Fruit fly (Drosophila melanogaster) whole organism, prepupa: ENCODE results near the gene sofe.

Experiments
- Blimp-1 ChIP-seq: fragments of 200-800 bp; sonication (Bioruptor generic); optimal IDR thresholded peaks from 3 replicates; lab custom pipeline; 2017; ENCODE audit warnings: missing biosample characterization, missing genetic modification characterization, mild to moderate bottlenecking, moderate library complexity, missing genetic modification reagents
- CG10631 ChIP-seq: fragments of 200-800 bp; sonication (Bioruptor generic); optimal IDR thresholded peaks from 2 replicates; lab custom pipeline; 2016; ENCODE audit warnings: missing biosample characterization, missing genetic modification characterization
- CG10669 ChIP-seq: fragments of 200-800 bp; sonication (Bioruptor generic); optimal IDR thresholded peaks from 3 replicates; lab custom pipeline; 2018; ENCODE audit warnings: missing biosample characterization, mild to moderate bottlenecking, missing genetic modification characterization, moderate library complexity
- CG11902 ChIP-seq: fragments of 200-800 bp; sonication (Bioruptor generic); optimal IDR thresholded peaks from 3 replicates; lab custom pipeline; 2016; ENCODE audit warnings: missing biosample characterization, missing genetic modification characterization
- CG3032 ChIP-seq: fragments of 200-800 bp; optimal IDR thresholded peaks from 2 replicates; lab custom pipeline; 2019; ENCODE audit warnings: missing biosample characterization, mild to moderate bottlenecking, missing genetic modification characterization, moderate library complexity
- CG32006 ChIP-seq: fragments of 200-800 bp; sonication (Bioruptor generic); optimal IDR thresholded peaks from 3 replicates; lab custom pipeline; 2017; ENCODE audit warnings: missing biosample characterization, mild to moderate bottlenecking, missing genetic modification characterization
- CG3919 ChIP-seq: fragments of 200-800 bp; sonication (Bioruptor generic); optimal IDR thresholded peaks from 3 replicates; lab custom pipeline; 2016; ENCODE audit warnings: missing biosample characterization, missing genetic modification characterization
- CG4318 ChIP-seq: fragments of 200-800 bp; sonication (Bioruptor generic); optimal IDR thresholded peaks from 3 replicates; lab custom pipeline; 2017; ENCODE audit warnings: missing biosample characterization, mild to moderate bottlenecking, missing genetic modification characterization
- CG6163 ChIP-seq: fragments of 200-800 bp; sonication (Bioruptor generic); IDR thresholded peaks from 3 replicates; pipeline ENCODE4 v1.3.6; 2022; ENCODE audit warnings: missing biosample characterization, missing genetic modification characterization
- CG6276 ChIP-seq: fragments of 200-800 bp; sonication (Bioruptor generic); optimal IDR thresholded peaks from 2 replicates; lab custom pipeline; 2017; ENCODE audit warnings: missing biosample characterization, mild to moderate bottlenecking, missing genetic modification characterization
- CG6808 ChIP-seq: fragments of 200-800 bp; sonication (Bioruptor generic); optimal IDR thresholded peaks from 3 replicates; lab custom pipeline; 2017; ENCODE audit warnings: missing biosample characterization, missing genetic modification characterization, mild to moderate bottlenecking, moderate library complexity, missing genetic modification reagents
- CG6854 ChIP-seq: fragments of 200-800 bp; sonication (Bioruptor generic); optimal IDR thresholded peaks from 2 replicates; lab custom pipeline; 2017; ENCODE audit warnings: missing biosample characterization, mild to moderate bottlenecking, missing genetic modification characterization
- CG7368 ChIP-seq: fragments of 200-800 bp; sonication (Bioruptor generic); optimal IDR thresholded peaks from 3 replicates; lab custom pipeline; 2016; ENCODE audit warnings: missing biosample characterization, missing genetic modification characterization
- CG8119 ChIP-seq: fragments of 200-800 bp; sonication (Bioruptor generic); IDR thresholded peaks from 3 replicates; pipeline ENCODE4 v1.3.6; 2022; ENCODE audit warnings: missing biosample characterization, missing genetic modification characterization
- CG8632 ChIP-seq: fragments of 200-800 bp; sonication (Bioruptor generic); optimal IDR thresholded peaks from 3 replicates; lab custom pipeline; 2016; ENCODE audit warnings: missing biosample characterization, missing genetic modification characterization
- CG9139 ChIP-seq: fragments of 200-800 bp; sonication (Bioruptor generic); optimal IDR thresholded peaks from 3 replicates; lab custom pipeline; 2017; ENCODE audit warnings: missing biosample characterization, mild to moderate bottlenecking, missing genetic modification characterization
- Eip75B ChIP-seq: fragments of 200-800 bp; sonication (Bioruptor generic); optimal IDR thresholded peaks from 3 replicates; lab custom pipeline; 2016; ENCODE audit warnings: missing biosample characterization, missing genetic modification characterization
- Eip78C ChIP-seq: fragments of 200-800 bp; sonication (Bioruptor generic); peaks from one replicate; lab custom pipeline; 2016; ENCODE audit warnings: missing biosample characterization, missing genetic modification characterization
- Eip93F ChIP-seq: fragments of 200-800 bp; sonication (Bioruptor generic); optimal IDR thresholded peaks from 2 replicates; lab custom pipeline; 2016; ENCODE audit warnings: missing biosample characterization, mild to moderate bottlenecking, missing genetic modification characterization
- Ets21C ChIP-seq: fragments of 200-800 bp; sonication (Bioruptor generic); optimal IDR thresholded peaks from 3 replicates; lab custom pipeline; 2016; ENCODE audit warnings: missing biosample characterization, missing genetic modification characterization
- Ets96B ChIP-seq: fragments of 200-800 bp; optimal IDR thresholded peaks from 2 replicates; lab custom pipeline; 2019; ENCODE audit warnings: missing biosample characterization, mild to moderate bottlenecking, missing genetic modification characterization, moderate library complexity
- Gug ChIP-seq: fragments of 200-800 bp; sonication (Bioruptor generic); IDR thresholded peaks from 2 replicates; pipeline ENCODE4 v1.3.6; 2022; ENCODE audit warnings: missing biosample characterization, missing genetic modification characterization
- Hr38 ChIP-seq: sonication (Bioruptor generic); optimal IDR thresholded peaks from 2 replicates; lab custom pipeline; 2016; ENCODE audit warnings: missing biosample characterization, missing genetic modification characterization
- Hr39 ChIP-seq: fragments of 200-800 bp; sonication (Bioruptor generic); optimal IDR thresholded peaks from 2 replicates; lab custom pipeline; 2016; ENCODE audit warnings: missing biosample characterization, missing genetic modification characterization
- Hr4 ChIP-seq: fragments of 200-800 bp; sonication (Bioruptor generic); optimal IDR thresholded peaks from 3 replicates; lab custom pipeline; 2016; ENCODE audit warnings: missing biosample characterization, missing genetic modification characterization
- OdsH ChIP-seq: fragments of 200-800 bp; sonication (Bioruptor generic); optimal IDR thresholded peaks from 3 replicates; lab custom pipeline; 2016; ENCODE audit warnings: missing biosample characterization, missing genetic modification characterization
- Sox102F ChIP-seq: fragments of 200-800 bp; sonication (Bioruptor generic); optimal IDR thresholded peaks from 2 replicates; lab custom pipeline; 2016; ENCODE audit warnings: missing biosample characterization, mild to moderate bottlenecking, missing genetic modification characterization
- Sox15 ChIP-seq: fragments of 200-800 bp; sonication (Bioruptor generic); optimal IDR thresholded peaks from 3 replicates; lab custom pipeline; 2016; ENCODE audit warnings: missing biosample characterization, missing genetic modification characterization
- achi ChIP-seq: fragments of 200-800 bp; sonication (Bioruptor generic); optimal IDR thresholded peaks from 3 replicates; lab custom pipeline; 2016; ENCODE audit warnings: missing biosample characterization, missing genetic modification characterization
- acj6 ChIP-seq: fragments of 200-800 bp; sonication (Bioruptor generic); optimal IDR thresholded peaks from 3 replicates; lab custom pipeline; 2016; ENCODE audit warnings: missing biosample characterization, missing genetic modification characterization
- dac ChIP-seq: fragments of 200-800 bp; sonication (Bioruptor generic); optimal IDR thresholded peaks from 2 replicates; lab custom pipeline; 2017; ENCODE audit warnings: missing biosample characterization, mild to moderate bottlenecking, missing genetic modification characterization
- dsx ChIP-seq: fragments of 200-800 bp; optimal IDR thresholded peaks from 3 replicates; lab custom pipeline; 2019; ENCODE audit warnings: missing biosample characterization, mild to moderate bottlenecking, missing genetic modification characterization, moderate library complexity; ENCODE audit not compliant: poor library complexity, severe bottlenecking
- eg ChIP-seq: fragments of 200-800 bp; sonication (Bioruptor generic); IDR thresholded peaks from 3 replicates; pipeline ENCODE4 v1.3.6; 2022; ENCODE audit warnings: missing biosample characterization, missing genetic modification characterization
- fd59A ChIP-seq: fragments of 200-800 bp; sonication (Bioruptor generic); optimal IDR thresholded peaks from 2 replicates; lab custom pipeline; 2017; ENCODE audit warnings: missing biosample characterization, mild to moderate bottlenecking, missing genetic modification characterization, missing genetic modification reagents
- fd85E ChIP-seq: fragments of 200-800 bp; sonication (Bioruptor generic); optimal IDR thresholded peaks from 3 replicates; lab custom pipeline; 2016; ENCODE audit warnings: missing biosample characterization, missing genetic modification characterization
- fkh ChIP-seq: fragments of 200-800 bp; sonication (Bioruptor generic); optimal IDR thresholded peaks from 3 replicates; lab custom pipeline; 2017; ENCODE audit warnings: missing biosample characterization, mild to moderate bottlenecking, missing genetic modification characterization, moderate library complexity
- lz ChIP-seq: fragments of 200-800 bp; sonication (Bioruptor generic); optimal IDR thresholded peaks from 3 replicates; lab custom pipeline; 2016; ENCODE audit warnings: missing biosample characterization, missing genetic modification characterization
- net ChIP-seq: fragments of 200-800 bp; sonication (Bioruptor generic); optimal IDR thresholded peaks from 3 replicates; lab custom pipeline; 2016; ENCODE audit warnings: missing biosample characterization, missing genetic modification characterization
- salr ChIP-seq, 2 experiments: fragments of 200-800 bp; sonication (Bioruptor generic); optimal IDR thresholded peaks; 3 replicates each; lab custom pipeline; 2016 to 2018; ENCODE audit warnings: missing biosample characterization in 2 of 2, missing genetic modification characterization in 2 of 2, mild to moderate bottlenecking in 1 of 2
- ss ChIP-seq, 2 experiments: fragments of 200-800 bp; sonication (Bioruptor generic); optimal IDR thresholded peaks; 2 replicates in 1 of 2; 3 replicates in 1 of 2; lab custom pipeline; 2017 to 2018; ENCODE audit warnings: mild to moderate bottlenecking in 2 of 2, missing biosample characterization in 2 of 2, missing genetic modification characterization in 2 of 2, moderate library complexity in 1 of 2
- svp ChIP-seq: fragments of 200-800 bp; sonication (Bioruptor generic); peaks from one replicate; lab custom pipeline; 2016; ENCODE audit warnings: missing biosample characterization, missing genetic modification characterization
- topi ChIP-seq: fragments of 200-800 bp; sonication (Bioruptor generic); optimal IDR thresholded peaks from 3 replicates; lab custom pipeline; 2016; ENCODE audit warnings: missing biosample characterization, missing genetic modification characterization
- vri ChIP-seq: fragments of 200-800 bp; sonication (Bioruptor generic); optimal IDR thresholded peaks from 3 replicates; lab custom pipeline; 2016; ENCODE audit warnings: missing biosample characterization, mild to moderate bottlenecking, missing genetic modification characterization

The sofe gene

DNA sequence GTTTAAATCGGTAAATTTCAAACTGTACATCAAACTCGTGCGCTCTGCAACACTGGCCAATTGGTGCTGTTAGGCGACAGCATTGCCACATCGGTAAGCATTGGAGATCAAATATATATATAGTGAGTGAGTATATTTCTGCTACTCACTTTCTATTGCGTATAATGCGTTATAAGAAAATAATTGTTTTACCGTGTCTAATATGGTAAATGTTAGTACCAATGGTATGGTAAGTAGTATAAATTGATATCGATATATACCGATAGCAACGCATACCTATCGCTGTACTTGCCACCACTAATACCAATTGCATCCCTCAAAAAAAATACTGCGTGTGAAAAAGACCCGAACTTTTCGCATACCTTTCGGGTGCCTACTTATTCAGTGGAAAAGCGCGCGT is at the start of gene sofe, which contains the start of gene CG2186 (continued):
- TF ChIP-seq Gug (peak; percentile 34; the same call in 1 of the 2 replicates), Sox15 (GFP tag; lab: Kevin White, UChicago) (no peak), fd59A (GFP tag; lab: Kevin White, UChicago) (no peak), CG9139 (GFP tag; lab: Kevin White, UChicago) (no peak), lz (GFP tag; lab: Kevin White, UChicago) (peak; percentile 56), Eip75B (GFP tag; lab: Kevin White, UChicago) (no peak), Hr39 (GFP tag; lab: Kevin White, UChicago) (peak; percentile 47)

DNA sequence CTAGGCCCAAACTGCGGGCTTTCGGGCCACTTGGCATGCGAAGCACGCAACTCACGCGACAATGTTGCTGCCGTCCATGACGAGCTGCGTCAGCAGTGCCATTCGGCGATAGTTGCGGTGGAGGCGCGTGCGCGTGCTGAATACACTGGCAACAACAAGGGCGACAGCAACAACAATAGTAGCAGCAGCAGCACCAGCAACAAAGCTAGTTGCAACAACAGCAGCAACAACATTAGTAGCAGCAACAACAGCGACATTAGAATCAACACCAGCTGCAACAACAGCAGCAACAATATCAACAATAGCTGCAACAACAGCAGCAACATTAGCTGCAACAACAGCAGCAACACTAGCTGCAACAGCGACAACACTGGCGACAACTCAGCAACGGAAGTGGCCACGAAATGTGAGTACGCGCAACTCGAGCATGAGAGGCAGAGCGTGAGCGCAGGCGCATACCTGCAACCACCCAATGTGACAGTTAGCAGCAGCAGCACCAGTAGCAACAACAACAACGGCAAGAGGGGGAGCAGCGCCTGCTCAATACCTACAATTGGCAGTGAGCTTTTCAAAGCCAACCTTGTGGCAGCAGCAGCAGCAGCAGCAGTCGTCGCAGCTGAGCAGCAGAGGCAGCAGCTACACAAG is 49.1 kb upstream of the sofe start:
- TF ChIP-seq CG10631 (GFP tag; lab: Kevin White, UChicago) (no peak), ss (GFP tag; optimal IDR thresholded peaks at IDR 0.05; lab: Kevin White, UChicago) (peak in 1 of 2 experiments; percentile 1), CG4318 (no peak), CG6808 (GFP tag; lab: Kevin White, UChicago) (no peak)

DNA sequence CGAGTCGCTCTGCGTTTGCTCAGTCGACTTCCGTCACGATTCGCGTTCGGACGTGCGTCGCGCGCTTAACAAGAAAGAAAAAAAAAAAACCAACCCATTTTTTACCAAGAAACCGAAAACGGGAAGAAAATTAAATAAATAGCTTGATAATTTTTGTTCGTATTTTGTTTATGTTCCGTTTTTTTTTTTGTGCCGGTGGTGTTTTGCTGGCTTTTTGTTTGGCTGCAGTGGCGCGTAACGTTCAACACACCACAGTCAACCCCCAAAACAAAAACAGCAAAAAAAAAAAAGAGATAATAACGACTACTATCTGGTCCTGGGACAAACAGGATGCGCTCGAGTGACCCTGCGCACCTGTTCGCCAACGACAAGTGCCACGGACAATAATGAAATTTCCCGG is 48.3 kb upstream of the sofe start, which contains the start of gene CG43901:
TSS of gene CG43901 (plus strand) at position 301 of the 400 bp plus-strand sequence.
- TF ChIP-seq CG3032 (tag; lab: Kevin White, UChicago) (no peak), fd85E (GFP tag; lab: Kevin White, UChicago) (no peak), salr (GFP tag; optimal IDR thresholded peaks at IDR 0.05; lab: Kevin White, UChicago) (no peak), CG32006 (no peak), Hr38 (GFP tag; lab: Kevin White, UChicago) (no peak), Ets21C (no peak), Gug (no peak), Eip78C (GFP tag; lab: Kevin White, UChicago) (no peak), Sox102F (GFP tag; lab: Kevin White, UChicago) (no peak), CG10669 (GFP tag; lab: Kevin White, UChicago) (no peak), fkh (no peak), CG11902 (GFP tag; lab: Kevin White, UChicago) (no peak), Eip93F (GFP tag; lab: Kevin White, UChicago) (no peak), Sox15 (GFP tag; lab: Kevin White, UChicago) (no peak)

DNA sequence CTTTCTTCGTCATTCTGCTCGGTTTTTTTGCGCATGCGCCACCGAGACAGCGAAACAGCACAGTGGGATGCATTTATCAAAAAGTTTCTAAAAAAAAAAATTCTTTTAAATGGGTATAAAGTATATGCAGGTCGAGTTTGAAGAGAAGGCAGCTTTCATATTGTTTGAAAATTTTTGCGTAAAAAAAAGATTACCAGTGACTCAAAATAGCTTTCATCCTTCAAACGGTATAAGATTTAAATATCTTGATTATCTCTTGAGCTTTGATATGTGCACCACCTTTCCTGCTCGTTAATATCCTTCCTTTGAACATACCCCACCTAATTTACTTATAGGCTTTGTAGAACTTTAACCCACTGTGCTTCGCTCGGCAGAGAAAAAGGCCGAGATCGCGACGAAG is 47.8 kb upstream of the sofe start:
- TF ChIP-seq acj6 (GFP tag; lab: Kevin White, UChicago) = peak; percentile 16
- no peak for TF ChIP-seq Sox15 (GFP tag; lab: Kevin White, UChicago)
- TF ChIP-seq Hr4 (GFP tag; lab: Kevin White, UChicago) = peak; percentile 20
- TF ChIP-seq ss (GFP tag; optimal IDR thresholded peaks at IDR 0.05; lab: Kevin White, UChicago) = no peak
- TF ChIP-seq Hr38 (GFP tag; lab: Kevin White, UChicago) = no peak
- no peak for TF ChIP-seq CG11902 (GFP tag; lab: Kevin White, UChicago)
- no peak for TF ChIP-seq Ets96B (tag; lab: Kevin White, UChicago)
- no peak for TF ChIP-seq CG6808 (GFP tag; lab: Kevin White, UChicago)
- no peak for TF ChIP-seq dac (GFP tag; lab: Kevin White, UChicago)
- TF ChIP-seq CG3032 (tag; lab: Kevin White, UChicago) = no peak
- TF ChIP-seq CG6163 (GFP tag; lab: Robert Waterston, UW) = peak; percentile 28; the same call in 1 of the 3 replicates
- no peak for TF ChIP-seq Gug
- TF ChIP-seq svp = peak; percentile 69
- TF ChIP-seq CG6276 (GFP tag; lab: Kevin White, UChicago) = no peak
- peak; percentile 10; the same call in 1 of the 3 replicates for TF ChIP-seq eg (GFP tag; lab: Robert Waterston, UW)
- peak; percentile 1 for TF ChIP-seq CG8632 (GFP tag; lab: Kevin White, UChicago)
- TF ChIP-seq CG3919 (GFP tag; lab: Kevin White, UChicago) = no peak
- TF ChIP-seq achi (GFP tag; lab: Kevin White, UChicago) = peak; percentile 26
- TF ChIP-seq Hr39 (GFP tag; lab: Kevin White, UChicago) = peak; percentile 13
- no peak for TF ChIP-seq fd59A (GFP tag; lab: Kevin White, UChicago)
- TF ChIP-seq CG6854 (GFP tag; lab: Kevin White, UChicago) = no peak
- TF ChIP-seq net (GFP tag; lab: Kevin White, UChicago) = no peak
- no peak for TF ChIP-seq CG4318
- peak; percentile 41 for TF ChIP-seq topi (GFP tag; lab: Kevin White, UChicago)
- TF ChIP-seq vri = no peak
- TF ChIP-seq CG7368 (GFP tag; lab: Kevin White, UChicago) = peak; percentile 11
- peak; percentile 42 for TF ChIP-seq CG32006
- no peak for TF ChIP-seq dsx
- peak; percentile 36 for TF ChIP-seq OdsH
- peak; percentile 57 for TF ChIP-seq Eip75B (GFP tag; lab: Kevin White, UChicago)
- TF ChIP-seq CG8119 (GFP tag; lab: Robert Waterston, UW) = no peak
- TF ChIP-seq Blimp-1 (GFP tag; lab: Kevin White, UChicago) = no peak
